Fruit fly (Drosophila melanogaster) S2 (cell line): Measurements from ENCODE around the gene bru2.

ENCODE experiments used
- CG8478 ChIP-seq: fragments of >200 bp; optimal IDR thresholded peaks from 2 replicates; lab custom pipeline; 2018
- CTCF ChIP-seq, 2 experiments: fragments of >200 bp; optimal IDR thresholded peaks; 2 replicates each; lab custom pipeline; 2018

The bru2 gene

DNA sequence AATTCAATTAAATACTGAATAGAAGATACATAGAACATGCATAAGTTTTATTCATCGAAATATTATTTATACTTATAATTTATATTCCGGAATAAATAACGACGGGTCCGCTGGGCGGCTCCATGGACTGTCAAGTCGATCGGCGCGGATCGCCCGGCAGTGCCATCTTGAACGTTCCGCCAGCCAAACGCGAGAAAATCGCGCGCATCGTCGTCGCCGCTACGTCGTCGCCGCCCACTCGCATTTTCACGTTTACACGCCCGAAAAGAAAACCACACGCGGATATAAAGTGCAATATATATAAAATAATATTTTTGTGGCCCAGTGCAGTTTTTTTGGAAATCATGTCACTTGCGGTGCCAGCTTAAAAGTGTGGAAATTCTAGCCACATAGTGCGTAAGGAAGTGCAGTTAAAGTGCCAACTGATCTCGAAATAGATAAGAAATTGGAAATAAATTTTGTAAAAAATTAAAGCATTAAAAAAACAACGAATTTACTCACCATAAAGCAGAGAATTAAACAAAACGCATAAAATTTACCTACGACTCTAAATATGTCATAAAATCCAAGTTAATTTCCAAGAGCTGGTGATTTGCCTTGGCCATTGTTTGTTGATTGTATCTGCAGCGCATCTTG lies at the start of gene bru2, which contains the start of gene CG43813:
TSS of gene bru2 (plus strand) at position 586 of the 636 bp plus-strand sequence.
TSS of gene CG43813 (minus strand) at position 633 of the 636 bp plus-strand sequence.
- TF ChIP-seq CG8478 (lab: Kevin White, UChicago) (no peak), CTCF (optimal IDR thresholded peaks at IDR 0.05; lab: Kevin White, UChicago) (no peak)

DNA sequence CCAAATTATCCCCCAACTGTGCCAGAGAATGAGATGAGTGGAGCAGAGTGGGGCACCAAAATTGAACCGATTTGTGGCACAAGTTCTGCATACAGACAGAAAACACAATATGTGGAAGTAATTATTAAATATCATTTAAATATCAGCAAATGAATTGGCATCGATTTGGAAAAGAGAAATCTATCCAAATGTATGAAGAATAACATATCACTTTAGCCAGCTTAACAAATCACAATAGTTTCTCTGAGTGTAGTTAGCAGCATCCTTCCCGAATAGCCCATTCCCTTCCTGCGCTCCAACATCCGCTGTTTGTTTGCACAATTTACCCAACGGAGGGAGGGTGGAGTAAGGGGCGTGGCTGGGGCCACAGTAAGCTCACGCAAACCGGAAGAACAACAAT lies 29.2 kb upstream of the bru2 start:
- TF ChIP-seq CTCF (optimal IDR thresholded peaks at IDR 0.05; lab: Kevin White, UChicago) (no peak), CG8478 (lab: Kevin White, UChicago) (no peak)

DNA sequence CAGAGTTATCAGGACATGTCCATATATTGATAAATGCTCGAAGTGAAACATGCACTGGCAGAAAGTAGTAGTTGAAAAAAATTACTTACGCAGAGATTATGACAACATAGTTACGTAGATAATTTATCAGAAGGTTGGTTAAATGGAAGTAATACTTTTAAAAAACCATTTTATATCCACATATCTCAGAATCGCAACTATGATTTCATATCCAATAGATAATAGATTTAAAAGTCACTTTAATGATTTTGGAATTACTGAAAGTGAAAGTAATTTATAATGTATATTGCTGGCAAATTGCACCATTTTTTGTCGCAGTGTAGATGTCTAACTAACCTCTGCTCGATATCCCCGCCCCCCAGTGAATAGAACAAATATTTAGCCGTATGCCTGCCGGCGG lies 6.9 kb upstream of the bru2 start:
- TF ChIP-seq CTCF (optimal IDR thresholded peaks at IDR 0.05; lab: Kevin White, UChicago) (no peak), CG8478 (lab: Kevin White, UChicago) (no peak)

DNA sequence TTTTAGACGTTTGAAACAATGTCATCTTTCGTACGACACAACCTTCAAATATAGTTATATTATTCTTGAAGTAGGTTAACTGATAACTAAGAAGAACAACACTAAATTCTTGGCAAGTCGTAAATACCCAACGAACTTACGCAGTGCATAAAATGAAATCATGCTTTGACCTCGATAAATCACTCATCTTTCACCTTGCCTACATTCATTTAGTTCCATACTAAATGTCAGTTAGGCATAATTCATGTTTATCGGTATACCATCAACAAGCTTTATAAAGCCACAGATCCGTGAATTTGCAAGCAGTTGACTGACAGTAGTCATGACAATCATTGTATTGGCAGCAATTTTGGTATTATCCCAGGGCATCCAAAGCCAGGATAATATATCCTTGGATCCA lies 5.5 kb upstream of the bru2 start, which contains the start of gene CG31862:
TSS of gene CG31862 (plus strand) at position 301 of the 400 bp plus-strand sequence.
- TF ChIP-seq CTCF (optimal IDR thresholded peaks at IDR 0.05; lab: Kevin White, UChicago) (no peak), CG8478 (lab: Kevin White, UChicago) (no peak)

DNA sequence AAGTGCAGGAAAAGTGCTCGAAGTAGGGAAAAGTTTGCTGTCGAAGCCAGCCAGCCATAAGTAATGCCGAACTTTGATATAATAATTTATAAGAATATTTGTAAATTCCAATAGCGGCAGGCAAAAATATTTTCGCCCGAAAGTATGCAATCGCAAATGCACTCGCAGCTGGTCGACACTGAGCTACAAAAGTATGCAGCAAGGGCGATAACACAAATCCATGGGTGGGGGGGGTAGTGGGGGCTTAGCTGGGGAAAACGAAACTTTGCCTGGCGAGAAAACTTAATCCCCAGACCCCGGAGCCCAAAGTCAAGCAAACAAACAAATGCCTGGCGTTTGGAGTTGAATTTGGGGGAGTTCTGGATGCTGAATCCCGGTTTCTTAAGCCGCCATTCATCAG lies 2.3 kb upstream of the bru2 start:
- TF ChIP-seq CG8478 (lab: Kevin White, UChicago) (no peak), CTCF (optimal IDR thresholded peaks at IDR 0.05; lab: Kevin White, UChicago) (no peak)

DNA sequence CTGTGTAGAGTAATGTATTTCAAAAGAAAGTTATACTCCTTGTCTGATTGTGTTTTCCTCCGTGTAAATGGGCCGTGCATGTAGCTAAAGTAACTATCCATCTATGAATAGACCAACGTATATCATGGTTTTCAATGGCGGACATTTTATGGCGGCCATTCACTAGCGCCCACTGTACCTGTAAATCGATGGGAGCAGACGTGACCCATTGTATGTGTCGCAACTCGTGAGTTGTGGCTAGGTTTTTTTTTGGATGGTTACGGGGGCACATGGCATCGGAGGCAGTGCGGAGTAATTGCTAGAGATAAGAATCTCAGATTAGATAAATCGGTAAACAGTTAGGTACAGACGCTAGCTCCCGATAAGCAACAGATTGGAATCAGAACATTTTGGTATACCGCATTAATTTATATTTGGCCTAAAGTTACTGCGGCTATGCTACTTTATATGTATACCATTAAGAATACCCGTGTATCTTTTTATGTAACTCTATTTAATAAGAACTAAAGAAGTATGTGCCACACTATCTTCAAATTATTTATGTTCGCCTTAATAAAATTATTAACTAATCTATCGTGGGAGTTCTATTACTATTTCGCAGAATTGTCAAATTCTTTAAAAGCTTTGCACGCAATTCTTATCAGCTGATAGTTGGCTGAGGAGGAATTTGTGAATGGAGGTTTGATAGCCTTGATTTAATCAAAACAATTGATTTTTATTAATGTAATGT lies 2.3 kb downstream of the bru2 start:
- TF ChIP-seq CG8478 (lab: Kevin White, UChicago) (no peak), CTCF (optimal IDR thresholded peaks at IDR 0.05; lab: Kevin White, UChicago) (no peak)

DNA sequence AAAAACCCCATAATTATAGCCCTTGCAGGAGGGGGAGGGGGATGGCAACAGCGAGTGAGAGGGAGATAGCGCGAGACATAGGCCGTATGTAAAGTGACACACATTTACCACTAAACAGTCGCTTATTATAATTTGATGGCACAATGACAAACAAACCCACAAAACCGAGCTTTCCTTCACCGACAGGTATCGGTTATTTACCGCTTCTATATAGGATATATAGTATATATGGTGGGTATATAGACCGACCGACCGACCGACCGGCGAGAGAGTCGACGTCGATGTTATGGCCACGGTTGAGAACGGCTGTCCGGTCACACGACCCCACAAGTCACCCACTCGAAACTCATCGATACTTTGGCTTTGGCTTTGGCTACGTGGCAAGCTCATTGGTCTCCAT lies 3.0 kb downstream of the bru2 start:
- TF ChIP-seq CG8478 (lab: Kevin White, UChicago) (no peak), CTCF (optimal IDR thresholded peaks at IDR 0.05; lab: Kevin White, UChicago) (no peak)

DNA sequence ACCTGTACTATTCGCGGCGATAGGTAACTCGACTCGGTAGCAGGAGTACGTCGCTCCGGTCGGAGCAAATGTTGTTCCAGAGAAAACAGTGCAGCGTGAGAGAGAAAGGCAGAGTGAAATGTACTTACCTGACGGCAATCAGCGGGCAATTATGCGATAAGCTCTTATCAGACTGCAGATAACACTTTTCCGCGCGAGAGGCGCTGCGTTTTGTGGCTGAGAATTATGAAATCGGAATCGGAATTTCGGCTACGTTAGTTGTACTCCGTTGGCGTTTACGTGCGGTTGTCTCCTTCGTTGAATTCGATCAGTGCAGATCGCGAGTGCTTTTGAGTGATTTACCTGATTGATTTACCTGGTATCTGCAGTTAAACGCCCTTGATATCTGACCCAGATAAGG lies 3.8 kb downstream of the bru2 start:
- no peak for TF ChIP-seq CG8478 (lab: Kevin White, UChicago)
- no peak for TF ChIP-seq CTCF (optimal IDR thresholded peaks at IDR 0.05; lab: Kevin White, UChicago)

DNA sequence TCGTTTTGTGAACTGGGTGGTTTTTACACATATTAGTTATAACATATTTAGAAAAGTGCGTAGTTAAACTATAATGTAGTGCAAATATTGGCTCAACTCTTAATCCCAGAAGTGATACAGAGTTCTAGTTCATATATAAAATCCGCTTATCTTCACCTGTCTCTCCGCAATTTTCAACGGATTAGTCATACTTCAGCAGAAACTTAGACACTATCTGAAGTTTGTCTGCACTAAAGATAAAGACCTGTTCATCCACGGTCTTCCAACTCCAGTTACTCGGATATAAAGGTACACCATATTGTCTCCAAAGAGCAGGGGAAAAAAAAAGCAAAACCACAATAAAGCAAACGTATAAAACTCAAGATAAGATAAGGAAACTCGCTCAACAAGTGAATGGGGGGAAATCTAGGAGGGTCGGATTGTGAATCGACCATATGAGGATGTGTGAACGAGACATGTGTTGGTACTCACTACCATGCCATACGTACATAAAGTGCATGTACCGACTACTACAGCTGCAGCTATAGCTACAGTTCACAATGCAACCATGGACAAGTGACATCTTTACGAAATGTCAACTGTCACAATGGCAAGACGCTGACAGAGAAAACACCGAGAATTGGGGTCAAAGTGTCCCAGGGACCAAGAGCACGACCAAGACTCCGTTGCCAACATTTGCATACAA lies 4.5 kb downstream of the bru2 start:
- no peak for TF ChIP-seq CTCF (optimal IDR thresholded peaks at IDR 0.05; lab: Kevin White, UChicago)
- TF ChIP-seq CG8478 (lab: Kevin White, UChicago): no peak

DNA sequence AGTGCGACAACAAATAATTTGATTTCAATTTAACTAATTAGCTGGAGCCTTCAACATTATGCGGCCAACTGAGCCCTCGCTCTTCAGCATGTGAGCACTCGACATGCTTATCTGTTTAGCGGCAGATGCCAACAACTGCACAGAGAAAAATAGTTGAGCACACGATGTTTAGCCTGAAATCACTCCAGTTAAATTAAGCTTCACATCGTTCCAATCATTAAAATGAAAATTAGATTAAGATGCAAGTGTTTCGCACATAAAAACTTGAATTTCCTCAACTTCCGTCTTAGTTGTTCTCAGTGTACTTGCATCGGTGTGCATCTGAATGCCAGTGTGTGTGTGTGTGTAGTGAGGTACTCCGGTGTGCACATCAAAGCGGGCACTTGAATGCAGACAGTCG lies 6.9 kb downstream of the bru2 start:
- no peak for TF ChIP-seq CG8478 (lab: Kevin White, UChicago)
- no peak for TF ChIP-seq CTCF (optimal IDR thresholded peaks at IDR 0.05; lab: Kevin White, UChicago)

DNA sequence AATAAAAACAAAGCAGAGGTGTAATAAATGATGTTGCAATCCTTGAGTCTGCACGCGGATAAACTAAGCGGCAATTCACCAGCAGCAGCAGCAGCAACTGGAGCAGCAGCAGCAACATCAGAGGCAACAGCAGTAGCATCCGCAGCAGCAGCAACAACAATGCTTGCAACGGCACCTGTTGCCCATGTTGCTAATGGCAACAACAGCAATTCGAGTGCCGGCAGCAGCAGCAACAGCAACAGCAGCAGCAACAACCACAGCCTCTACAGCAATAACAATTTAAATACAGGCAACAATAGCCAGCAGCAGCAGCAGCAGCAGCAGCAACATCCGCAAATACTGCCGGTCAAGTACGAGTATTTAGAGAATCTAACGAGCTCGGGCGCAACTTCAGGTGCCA lies 8.0 kb downstream of the bru2 start:
- TF ChIP-seq CG8478 (lab: Kevin White, UChicago) (no peak), CTCF (optimal IDR thresholded peaks at IDR 0.05; lab: Kevin White, UChicago) (no peak)

DNA sequence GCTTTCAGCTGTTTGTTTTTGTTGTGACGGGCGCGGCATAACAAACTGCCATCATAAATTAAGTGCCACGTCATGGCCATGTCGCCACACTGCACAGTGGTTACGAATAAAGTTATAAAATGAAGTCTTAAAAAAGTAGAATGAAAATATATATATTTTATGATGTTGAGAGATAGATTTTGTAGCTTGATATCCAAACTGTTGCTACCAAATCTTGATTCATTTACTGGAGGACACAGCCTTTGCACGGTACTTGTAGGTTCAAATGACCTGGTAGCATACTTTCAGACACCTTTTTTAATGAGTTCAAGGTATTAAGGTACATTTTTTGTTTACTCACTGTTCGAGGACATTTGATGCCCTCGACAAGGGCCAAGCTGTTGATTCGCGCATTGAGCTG lies 9.9 kb downstream of the bru2 start:
- TF ChIP-seq CG8478 (lab: Kevin White, UChicago): no peak
- no peak for TF ChIP-seq CTCF (optimal IDR thresholded peaks at IDR 0.05; lab: Kevin White, UChicago)

DNA sequence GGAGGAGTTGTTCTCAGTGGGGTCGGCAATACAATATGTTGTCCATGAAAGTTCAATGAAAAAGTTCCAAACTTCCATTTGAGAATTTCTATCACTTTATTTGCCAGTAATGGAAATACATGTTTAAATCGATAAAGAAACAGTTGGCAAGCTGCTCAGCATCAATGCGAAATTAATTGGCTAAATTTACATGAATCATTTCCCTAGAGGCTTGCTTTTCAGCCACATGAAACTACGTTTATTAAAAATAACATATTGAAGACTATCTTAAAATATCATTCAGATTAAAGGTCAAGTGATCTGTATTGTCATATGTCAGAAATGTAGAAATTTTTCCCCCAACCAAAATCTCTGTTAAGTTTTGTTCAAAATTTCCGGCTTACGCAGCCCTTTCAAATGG lies 12.1 kb downstream of the bru2 start, which contains the start of gene CG17010:
TSS of gene CG17010 (plus strand) at position 301 of the 400 bp plus-strand sequence.
- no peak for TF ChIP-seq CG8478 (lab: Kevin White, UChicago)
- TF ChIP-seq CTCF (optimal IDR thresholded peaks at IDR 0.05; lab: Kevin White, UChicago): no peak

DNA sequence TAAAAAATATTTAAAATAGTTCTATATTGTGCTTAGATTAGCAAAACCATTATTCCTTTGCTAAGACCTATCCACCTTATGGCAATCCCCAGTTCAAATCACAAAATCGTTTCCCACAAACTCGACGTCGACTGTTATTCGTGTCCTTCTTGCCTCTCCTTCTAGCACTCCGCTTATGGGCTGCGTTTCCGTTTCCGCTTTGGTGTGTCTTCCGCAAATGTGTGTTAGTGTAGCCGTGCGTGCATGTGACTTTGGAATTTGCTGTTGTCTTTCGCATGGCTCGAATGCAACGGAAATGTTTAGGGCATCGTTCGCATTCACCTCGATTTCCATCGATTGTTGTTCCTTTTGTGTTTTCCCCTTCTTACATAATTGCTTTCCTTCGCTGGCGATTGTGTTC lies 19.2 kb downstream of the bru2 start:
- TF ChIP-seq CG8478 (lab: Kevin White, UChicago) (no peak), CTCF (optimal IDR thresholded peaks at IDR 0.05; lab: Kevin White, UChicago) (no peak)

DNA sequence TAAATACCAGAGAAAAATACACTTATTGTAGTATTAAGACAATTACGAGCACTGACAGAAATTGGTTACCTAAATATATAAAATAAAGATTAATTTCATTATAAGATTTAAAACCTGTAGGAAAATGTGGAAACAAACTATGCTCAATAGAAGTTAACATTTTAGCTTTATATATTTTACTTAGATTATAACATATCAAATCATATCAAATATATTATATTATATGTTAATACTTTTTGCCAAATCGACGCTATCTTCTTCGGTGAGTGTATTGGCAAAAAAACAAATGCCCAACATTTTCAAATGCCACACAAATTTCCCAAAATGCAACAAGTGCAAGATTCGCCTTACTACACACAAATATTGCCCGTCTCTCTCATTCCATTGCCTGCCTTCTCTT lies 20.1 kb downstream of the bru2 start:
- TF ChIP-seq CG8478 (lab: Kevin White, UChicago) (no peak), CTCF (optimal IDR thresholded peaks at IDR 0.05; lab: Kevin White, UChicago) (no peak)
